Worm (Caenorhabditis elegans) whole organism, L4 larva: ENCODE measurements around the gene irld-42.

Experiments used
- F10B5.3 ChIP-seq: sonication (generic microtip); optimal IDR thresholded peaks from 2 replicates; lab custom pipeline; 2016; ENCODE audit warnings: mild to moderate bottlenecking, missing genetic modification characterization, missing compliant biosample characterization
- Y105C5A.15 ChIP-seq: fragments of 200-800 bp; sonication (Bioruptor generic); IDR thresholded peaks from 2 replicates; pipeline ENCODE4 v1.3.6; 2022; ENCODE audit warnings: missing genetic modification characterization, missing compliant biosample characterization
- Y48G9A.11 ChIP-seq: fragments of 200-800 bp; sonication (Bioruptor generic); IDR thresholded peaks from 2 replicates; pipeline ENCODE4 v1.3.6; 2022; ENCODE audit warnings: missing genetic modification reagents, missing genetic modification characterization, missing compliant biosample characterization
- ces-1 ChIP-seq: fragments of 150-350 bp; sonication (generic microtip); optimal IDR thresholded peaks from 4 replicates; lab custom pipeline; 2014; ENCODE audit warnings: missing biosample characterization, missing genetic modification reagents, missing genetic modification characterization
- cey-2 ChIP-seq: sonication (generic microtip); optimal IDR thresholded peaks from 3 replicates; lab custom pipeline; 2017; ENCODE audit warnings: missing genetic modification characterization, mild to moderate bottlenecking, missing compliant biosample characterization, antibody characterized with exemption, borderline replicate concordance; ENCODE audit not compliant: insufficient read depth
- ctbp-1 ChIP-seq: fragments of 200-800 bp; sonication (Bioruptor generic); IDR thresholded peaks from 2 replicates; pipeline ENCODE4 v1.3.6; 2022; ENCODE audit warnings: missing genetic modification reagents, missing genetic modification characterization, missing compliant biosample characterization
- lin-1 ChIP-seq: fragments of 200-800 bp; sonication (Bioruptor generic); IDR thresholded peaks from 2 replicates; pipeline ENCODE4 v1.3.6; 2022; ENCODE audit warnings: missing genetic modification reagents, missing genetic modification characterization, missing compliant biosample characterization
- lin-38 ChIP-seq: fragments of 200-800 bp; sonication (Bioruptor generic); IDR thresholded peaks from 2 replicates; pipeline ENCODE4 v1.3.6; 2022; ENCODE audit warnings: missing genetic modification reagents, missing genetic modification characterization, missing compliant biosample characterization
- mdl-1 ChIP-seq, 2 experiments: fragments of 150-350 bp in 1 of 2; sonication (generic microtip) in 1 of 2; optimal IDR thresholded peaks; 2 replicates each; lab custom pipeline; 2014 to 2017; ENCODE audit warnings: missing biosample characterization in 2 of 2, missing genetic modification characterization in 2 of 2
- mdt-29 ChIP-seq: fragments of 200-800 bp; sonication (Bioruptor generic); IDR thresholded peaks from 2 replicates; pipeline ENCODE4 v1.3.6; 2022; ENCODE audit warnings: missing genetic modification reagents, missing genetic modification characterization, missing compliant biosample characterization
- mep-1 ChIP-seq: fragments of 150-350 bp; sonication (generic microtip); optimal IDR thresholded peaks from 3 replicates; lab custom pipeline; 2014; ENCODE audit warnings: missing biosample characterization, missing genetic modification characterization
- nhr-237 ChIP-seq: sonication (generic microtip); optimal IDR thresholded peaks from 2 replicates; lab custom pipeline; 2017; ENCODE audit warnings: missing biosample characterization, missing genetic modification characterization
- nhr-28 ChIP-seq: fragments of 150-350 bp; optimal IDR thresholded peaks from 2 replicates; lab custom pipeline; 2014; ENCODE audit warnings: missing biosample characterization, missing genetic modification characterization
- nhr-41 ChIP-seq: fragments of 200-800 bp; sonication (Bioruptor generic); IDR thresholded peaks from 2 replicates; pipeline ENCODE4 v1.3.6; 2022; ENCODE audit warnings: missing genetic modification reagents, missing genetic modification characterization, missing compliant biosample characterization
- nhr-76 ChIP-seq: fragments of 150-350 bp; optimal IDR thresholded peaks from 2 replicates; lab custom pipeline; 2014; ENCODE audit warnings: missing biosample characterization, missing genetic modification characterization
- php-3 ChIP-seq: fragments of 200-800 bp; sonication (Bioruptor generic); IDR thresholded peaks from 2 replicates; pipeline ENCODE4 v1.3.6; 2022; ENCODE audit warnings: missing genetic modification reagents, missing genetic modification characterization, missing compliant biosample characterization
- pqm-1 ChIP-seq: sonication (generic microtip); optimal IDR thresholded peaks from 2 replicates; lab custom pipeline; 2017; ENCODE audit warnings: missing biosample characterization, missing genetic modification characterization
- saeg-2 ChIP-seq: fragments of 200-800 bp; sonication (Bioruptor generic); IDR thresholded peaks from 2 replicates; pipeline ENCODE4 v1.3.6; 2022; ENCODE audit warnings: missing genetic modification reagents, missing genetic modification characterization, missing compliant biosample characterization
- set-16 ChIP-seq: fragments of 200-800 bp; sonication (Bioruptor generic); IDR thresholded peaks from 2 replicates; pipeline ENCODE4 v1.3.6; 2022; ENCODE audit warnings: missing genetic modification reagents, missing genetic modification characterization, missing compliant biosample characterization
- skn-1 ChIP-seq: fragments of 150-350 bp; optimal IDR thresholded peaks from 2 replicates; lab custom pipeline; 2014; ENCODE audit warnings: missing biosample characterization, missing genetic modification characterization
- snpc-4 ChIP-seq: fragments of 150-350 bp; optimal IDR thresholded peaks from 2 replicates; lab custom pipeline; 2014; ENCODE audit warnings: missing biosample characterization, missing genetic modification characterization
- spr-3 ChIP-seq: fragments of 200-800 bp; sonication (Bioruptor generic); optimal IDR thresholded peaks from 2 replicates; lab custom pipeline; 2018; ENCODE audit warnings: mild to moderate bottlenecking, missing genetic modification characterization, missing compliant biosample characterization
- unc-130 ChIP-seq: sonication (generic microtip); optimal IDR thresholded peaks from 2 replicates; lab custom pipeline; 2016; ENCODE audit warnings: missing genetic modification reagents, missing genetic modification characterization, missing compliant biosample characterization
- vab-7 ChIP-seq: fragments of 200-800 bp; sonication (Bioruptor generic); IDR thresholded peaks from 2 replicates; pipeline ENCODE4 v1.3.6; 2022; ENCODE audit warnings: missing genetic modification reagents, missing genetic modification characterization, missing compliant biosample characterization
- zfp-2 ChIP-seq: sonication (generic microtip); optimal IDR thresholded peaks from 2 replicates; lab custom pipeline; 2016; ENCODE audit warnings: mild to moderate bottlenecking, missing genetic modification characterization, missing compliant biosample characterization
- zfp-3 ChIP-seq: fragments of 200-800 bp; sonication (Bioruptor generic); conservative IDR thresholded peaks from 2 replicates; pipeline ENCODE4 v1.3.6; 2022; ENCODE audit warnings: missing genetic modification reagents, missing genetic modification characterization, missing compliant biosample characterization

The irld-42 gene

ce11 chrV:1716892-1717291 is 48.6 kb downstream of the irld-42 start, which contains the start of gene srw-103:
srw-103 (plus strand) TSS chrV:1717192.
- TF ChIP-seq lin-38 (GFP tag; lab: Robert Waterston, UW) (no peak), zfp-3 (GFP tag; lab: Robert Waterston, UW) (no peak), spr-3 (no peak)

- peak; percentile 5 for TF ChIP-seq ces-1 (GFP tag; lab: Kevin White, UChicago)
- TF ChIP-seq php-3 (GFP tag; lab: Robert Waterston, UW), result no peak
- no peak for TF ChIP-seq lin-38 (GFP tag; lab: Robert Waterston, UW)
- TF ChIP-seq zfp-2 (tag; lab: Kevin White, UChicago), result no peak
- TF ChIP-seq pqm-1 (tag; lab: Kevin White, UChicago), result no peak
- TF ChIP-seq nhr-76, result no peak
- no peak for TF ChIP-seq nhr-237 (tag; lab: Kevin White, UChicago)
- no peak for TF ChIP-seq vab-7 (GFP tag; lab: Robert Waterston, UW)
- TF ChIP-seq nhr-28 (tag; lab: Kevin White, UChicago), result no peak
These were observed 49.9 kb downstream of the irld-42 start for ce11 chrV:1718232-1718631.

DNA sequence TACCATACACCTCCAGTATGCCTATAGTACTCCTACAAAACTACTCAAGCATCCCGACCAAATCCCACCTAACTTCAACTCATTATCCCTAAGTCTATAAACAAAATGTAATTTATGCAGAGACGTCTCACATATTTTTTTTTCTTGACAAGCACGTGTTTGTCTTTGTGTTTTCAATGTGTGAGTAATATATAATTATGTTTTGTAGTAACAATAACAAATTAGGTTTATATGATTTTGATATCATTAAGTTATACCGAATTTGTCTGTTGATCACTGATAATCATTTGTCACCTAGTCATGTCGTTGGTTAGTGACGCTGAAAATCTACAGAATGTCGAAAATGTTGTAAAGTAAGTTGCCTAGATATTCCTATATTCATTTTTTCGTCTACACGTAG is 51.6 kb downstream of the irld-42 start, which contains the start of gene srw-102:
srw-102 (plus strand) TSS at position 301 of the 400 bp plus-strand sequence.
- no peak for TF ChIP-seq Y105C5A.15 (GFP tag; lab: Robert Waterston, UW)
- no peak for TF ChIP-seq nhr-41 (GFP tag; lab: Robert Waterston, UW)
- TF ChIP-seq spr-3, result no peak
- no peak for TF ChIP-seq lin-1 (GFP tag; lab: Robert Waterston, UW)
- TF ChIP-seq nhr-28 (tag; lab: Kevin White, UChicago), result no peak
- TF ChIP-seq mdl-1 (tag; optimal IDR thresholded peaks at IDR 0.05; lab: Kevin White, UChicago), result no peak
- no peak for TF ChIP-seq lin-38 (GFP tag; lab: Robert Waterston, UW)
- no peak for TF ChIP-seq set-16 (GFP tag; lab: Robert Waterston, UW)
- TF ChIP-seq Y48G9A.11 (GFP tag; lab: Robert Waterston, UW), result no peak
- TF ChIP-seq skn-1 (tag; lab: Kevin White, UChicago), result no peak
- no peak for TF ChIP-seq cey-2
- TF ChIP-seq mep-1, result no peak
- no peak for TF ChIP-seq snpc-4 (tag; lab: Kevin White, UChicago)
- no peak for TF ChIP-seq saeg-2 (GFP tag; lab: Robert Waterston, UW)
- no peak for TF ChIP-seq ctbp-1 (GFP tag; lab: Robert Waterston, UW)
- no peak for TF ChIP-seq F10B5.3
- TF ChIP-seq unc-130, result no peak
- no peak for TF ChIP-seq mdt-29 (GFP tag; lab: Robert Waterston, UW)
